Fruit fly (Drosophila melanogaster) whole organism, embryonic: ENCODE data around the gene CG1640.

Experiments used
- ATbp ChIP-seq: fragments of 200-800 bp; sonication (Bioruptor generic); optimal IDR thresholded peaks from 2 replicates; lab custom pipeline; 2017; ENCODE audit warnings: missing biosample characterization, mild to moderate bottlenecking, missing genetic modification characterization, missing genetic modification reagents
- Adf1 ChIP-seq: fragments of 200-800 bp; sonication (Bioruptor generic); IDR thresholded peaks from 2 replicates; pipeline ENCODE4 v1.3.6; 2022; ENCODE audit warnings: missing biosample characterization, missing genetic modification characterization
- Antp ChIP-seq: fragments of 200-800 bp; sonication (Bioruptor generic); optimal IDR thresholded peaks from 3 replicates; lab custom pipeline; 2016; ENCODE audit warnings: missing biosample characterization, missing genetic modification characterization
- Asciz ChIP-seq: fragments of 200-800 bp; sonication (Bioruptor generic); optimal IDR thresholded peaks from 2 replicates; lab custom pipeline; 2017; ENCODE audit warnings: missing biosample characterization, mild to moderate bottlenecking, missing genetic modification characterization, missing genetic modification reagents
- Atf3 ChIP-seq: fragments of 200-800 bp; sonication (Bioruptor generic); optimal IDR thresholded peaks from 3 replicates; lab custom pipeline; 2016; ENCODE audit warnings: missing biosample characterization, missing genetic modification characterization
- Awh ChIP-seq: fragments of 200-800 bp; sonication (Bioruptor generic); IDR thresholded peaks from 2 replicates; pipeline ENCODE4, ENCODE4 v1.3.6; 2022; ENCODE audit warnings: missing biosample characterization, missing genetic modification characterization
- BEAF-32 ChIP-seq: fragments of 200-800 bp; sonication (Bioruptor generic); optimal IDR thresholded peaks from 3 replicates; lab custom pipeline; 2017; ENCODE audit warnings: missing biosample characterization, missing genetic modification characterization, mild to moderate bottlenecking, moderate library complexity, missing genetic modification reagents
- CG12744 ChIP-seq: fragments of 200-800 bp; sonication (Bioruptor generic); optimal IDR thresholded peaks from 2 replicates; lab custom pipeline; 2016; ENCODE audit warnings: missing biosample characterization, missing genetic modification characterization
- CG13287 ChIP-seq: fragments of 200-800 bp; sonication (Bioruptor generic); IDR thresholded peaks from 2 replicates; pipeline ENCODE4 v1.3.6; 2022; ENCODE audit warnings: missing biosample characterization, missing genetic modification characterization; ENCODE audit not compliant: partially characterized antibody
- CG13894 ChIP-seq: fragments of 200-800 bp; sonication (Bioruptor generic); optimal IDR thresholded peaks from 3 replicates; lab custom pipeline; 2018; ENCODE audit warnings: missing biosample characterization, mild to moderate bottlenecking, missing genetic modification characterization, moderate library complexity
- CG1529 ChIP-seq: fragments of 200-800 bp; sonication (Bioruptor generic); optimal IDR thresholded peaks from 3 replicates; lab custom pipeline; 2018; ENCODE audit warnings: missing biosample characterization, missing genetic modification characterization
- CG33213 ChIP-seq: fragments of 200-800 bp; sonication (Bioruptor generic); optimal IDR thresholded peaks from 3 replicates; lab custom pipeline; 2016; ENCODE audit warnings: missing biosample characterization, missing genetic modification characterization
- CG3847 ChIP-seq: fragments of 200-800 bp; sonication (Bioruptor generic); IDR thresholded peaks from 2 replicates; pipeline ENCODE4 v1.3.6; 2022; ENCODE audit warnings: missing biosample characterization, missing genetic modification characterization
- CG42726 ChIP-seq: fragments of 200-800 bp; sonication (Bioruptor generic); IDR thresholded peaks from 2 replicates; pipeline ENCODE4 v1.3.6; 2022; ENCODE audit warnings: missing biosample characterization, missing genetic modification characterization; ENCODE audit not compliant: partially characterized antibody
- CG4730 ChIP-seq: fragments of 200-800 bp; sonication (Bioruptor generic); IDR thresholded peaks from 2 replicates; pipeline ENCODE4 v1.3.6; 2022; ENCODE audit warnings: missing biosample characterization, missing genetic modification characterization
- CG6254 ChIP-seq: fragments of 200-800 bp; sonication (Bioruptor generic); optimal IDR thresholded peaks from 3 replicates; lab custom pipeline; 2017; ENCODE audit warnings: mild to moderate bottlenecking, missing biosample characterization, missing genetic modification reagents, missing genetic modification characterization
- CG6791 ChIP-seq: fragments of 200-800 bp; sonication (Bioruptor generic); IDR thresholded peaks from 3 replicates; pipeline ENCODE4 v1.3.6; 2022; ENCODE audit warnings: missing biosample characterization, missing genetic modification characterization; ENCODE audit not compliant: partially characterized antibody
- CG6813 ChIP-seq: fragments of 200-800 bp; sonication (Bioruptor generic); optimal IDR thresholded peaks from 2 replicates; lab custom pipeline; 2017; ENCODE audit warnings: missing biosample characterization, missing genetic modification characterization, mild to moderate bottlenecking, moderate library complexity, missing genetic modification reagents
- CG6854 ChIP-seq: fragments of 200-800 bp; sonication (Bioruptor generic); optimal IDR thresholded peaks from 3 replicates; lab custom pipeline; 2017; ENCODE audit warnings: missing biosample characterization, mild to moderate bottlenecking, missing genetic modification characterization
- CG7372 ChIP-seq: fragments of 200-800 bp; sonication (Bioruptor generic); IDR thresholded peaks from 2 replicates; pipeline ENCODE4 v1.3.6; 2022; ENCODE audit warnings: missing biosample characterization, missing genetic modification characterization
- CG7963 ChIP-seq: fragments of 200-800 bp; sonication (Bioruptor generic); IDR thresholded peaks from 3 replicates; pipeline ENCODE4 v1.3.6; 2022; ENCODE audit warnings: missing biosample characterization, missing genetic modification characterization; ENCODE audit not compliant: partially characterized antibody
- CG9215 ChIP-seq: fragments of 200-800 bp; sonication (Bioruptor generic); IDR thresholded peaks from 2 replicates; pipeline ENCODE4 v1.3.6; 2022; ENCODE audit warnings: missing biosample characterization, missing genetic modification characterization
- CoRest ChIP-seq: fragments of 200-800 bp; sonication (Bioruptor generic); optimal IDR thresholded peaks from 3 replicates; lab custom pipeline; 2018; ENCODE audit warnings: missing biosample characterization, mild to moderate bottlenecking, missing genetic modification characterization, moderate library complexity
- D19B ChIP-seq: fragments of 200-800 bp; sonication (Bioruptor generic); optimal IDR thresholded peaks from 2 replicates; lab custom pipeline; 2017; ENCODE audit warnings: missing biosample characterization, mild to moderate bottlenecking, missing genetic modification characterization
- Dad ChIP-seq: fragments of 200-800 bp; sonication (Bioruptor generic); optimal IDR thresholded peaks from 3 replicates; lab custom pipeline; 2016; ENCODE audit warnings: missing biosample characterization, missing genetic modification characterization
- Dek ChIP-seq: fragments of 200-800 bp; sonication (Bioruptor generic); optimal IDR thresholded peaks from 3 replicates; lab custom pipeline; 2019; ENCODE audit warnings: missing biosample characterization, mild to moderate bottlenecking, missing genetic modification characterization, moderate library complexity
- Dp ChIP-seq: fragments of 200-800 bp; sonication (Bioruptor generic); optimal IDR thresholded peaks from 2 replicates; lab custom pipeline; 2018; ENCODE audit warnings: missing biosample characterization, mild to moderate bottlenecking, missing genetic modification characterization, moderate library complexity
- Eip74EF ChIP-seq, 2 experiments: fragments of 200-800 bp in 1 of 2; fragments of >200 bp in 1 of 2; sonication (Bioruptor generic) in 1 of 2; optimal IDR thresholded peaks; 2 replicates each; lab custom pipeline; 2017 to 2019; ENCODE audit warnings: missing biosample characterization in 2 of 2, missing genetic modification characterization in 2 of 2, mild to moderate bottlenecking in 1 of 2, moderate library complexity in 1 of 2
- MESR4 ChIP-seq: fragments of 200-800 bp; sonication (Bioruptor generic); optimal IDR thresholded peaks from 2 replicates; lab custom pipeline; 2018; ENCODE audit warnings: missing biosample characterization, mild to moderate bottlenecking, missing genetic modification characterization, moderate library complexity
- Meics ChIP-seq: fragments of 200-800 bp; sonication (Bioruptor generic); optimal IDR thresholded peaks from 2 replicates; lab custom pipeline; 2017; ENCODE audit warnings: missing biosample characterization, mild to moderate bottlenecking, missing genetic modification characterization
- NFAT ChIP-seq: fragments of 200-800 bp; sonication (Bioruptor generic); IDR thresholded peaks from 2 replicates; pipeline ENCODE4 v1.3.6; 2022; ENCODE audit warnings: missing biosample characterization, missing genetic modification characterization
- Pdp1 ChIP-seq, 2 experiments: fragments of 200-800 bp; sonication (Bioruptor generic); optimal IDR thresholded peaks; 3 replicates each; lab custom pipeline; 2016; ENCODE audit warnings: missing biosample characterization in 2 of 2, missing genetic modification characterization in 2 of 2, mild to moderate bottlenecking in 1 of 2, moderate library complexity in 1 of 2
- Scr ChIP-seq: fragments of 200-800 bp; sonication (Bioruptor generic); IDR thresholded peaks from 2 replicates; pipeline ENCODE4 v1.3.6; 2022; ENCODE audit warnings: missing biosample characterization, missing genetic modification characterization; ENCODE audit not compliant: partially characterized antibody
- Sin3A ChIP-seq: fragments of >200 bp; optimal IDR thresholded peaks from 2 replicates; lab custom pipeline; 2018
- bab2 ChIP-seq: fragments of 200-800 bp; sonication (Bioruptor generic); optimal IDR thresholded peaks from 2 replicates; lab custom pipeline; 2016; ENCODE audit warnings: missing biosample characterization, missing genetic modification characterization
- btn ChIP-seq: fragments of 200-800 bp; sonication (Bioruptor generic); optimal IDR thresholded peaks from 2 replicates; lab custom pipeline; 2016; ENCODE audit warnings: missing biosample characterization, missing genetic modification characterization
- cato ChIP-seq: fragments of 200-800 bp; sonication (Bioruptor generic); optimal IDR thresholded peaks from 2 replicates; lab custom pipeline; 2016; ENCODE audit warnings: missing biosample characterization, missing genetic modification characterization, borderline replicate concordance
- hbn ChIP-seq: fragments of 200-800 bp; sonication (Bioruptor generic); IDR thresholded peaks from 2 replicates; pipeline ENCODE4 v1.3.6; 2022; ENCODE audit warnings: missing biosample characterization, missing genetic modification characterization; ENCODE audit not compliant: partially characterized antibody
- inv ChIP-seq: fragments of 200-800 bp; sonication (Bioruptor generic); IDR thresholded peaks from 2 replicates; pipeline ENCODE4 v1.3.6; 2022; ENCODE audit warnings: missing biosample characterization, missing genetic modification characterization; ENCODE audit not compliant: partially characterized antibody
- jing ChIP-seq: fragments of 200-800 bp; sonication (Bioruptor generic); optimal IDR thresholded peaks from 2 replicates; lab custom pipeline; 2018; ENCODE audit warnings: missing biosample characterization, mild to moderate bottlenecking, missing genetic modification characterization
- kni ChIP-seq: fragments of 200-800 bp; sonication (Bioruptor generic); optimal IDR thresholded peaks from 3 replicates; lab custom pipeline; 2017; ENCODE audit warnings: mild to moderate bottlenecking, missing biosample characterization, missing genetic modification reagents, missing genetic modification characterization
- oc ChIP-seq: fragments of 200-800 bp; sonication (Bioruptor generic); optimal IDR thresholded peaks from 2 replicates; lab custom pipeline; 2018; ENCODE audit warnings: missing biosample characterization, mild to moderate bottlenecking, missing genetic modification characterization, moderate library complexity
- pfk ChIP-seq: fragments of 200-800 bp; sonication (Bioruptor generic); optimal IDR thresholded peaks from 2 replicates; lab custom pipeline; 2018; ENCODE audit warnings: missing biosample characterization, mild to moderate bottlenecking, missing genetic modification characterization, moderate library complexity
- seq ChIP-seq: fragments of 200-800 bp; sonication (Bioruptor generic); IDR thresholded peaks from 2 replicates; pipeline ENCODE4 v1.3.6; 2022; ENCODE audit warnings: missing biosample characterization, missing genetic modification characterization
- slbo ChIP-seq: fragments of 200-800 bp; sonication (Bioruptor generic); IDR thresholded peaks from 2 replicates; pipeline ENCODE4 v1.3.6; 2022; ENCODE audit warnings: missing biosample characterization, missing genetic modification characterization
- sob ChIP-seq: fragments of 200-800 bp; sonication (Bioruptor generic); IDR thresholded peaks from 2 replicates; pipeline ENCODE4 v1.3.6; 2022; ENCODE audit warnings: missing biosample characterization, missing genetic modification characterization
- tna ChIP-seq: fragments of 200-800 bp; sonication (Bioruptor generic); IDR thresholded peaks from 2 replicates; pipeline ENCODE4 v1.3.6; 2022; ENCODE audit warnings: missing biosample characterization, missing genetic modification characterization; ENCODE audit not compliant: partially characterized antibody
- trh ChIP-seq: fragments of 200-800 bp; sonication (Bioruptor generic); optimal IDR thresholded peaks from 2 replicates; lab custom pipeline; 2016; ENCODE audit warnings: missing biosample characterization, missing genetic modification characterization
- unc-4 ChIP-seq: fragments of 200-800 bp; sonication (Bioruptor generic); IDR thresholded peaks from 2 replicates; pipeline ENCODE4 v1.3.6; 2022; ENCODE audit warnings: missing biosample characterization, missing genetic modification characterization; ENCODE audit not compliant: partially characterized antibody
- yki ChIP-seq: fragments of >200 bp; optimal IDR thresholded peaks from 3 replicates; lab custom pipeline; 2018

The CG1640 gene

DNA sequence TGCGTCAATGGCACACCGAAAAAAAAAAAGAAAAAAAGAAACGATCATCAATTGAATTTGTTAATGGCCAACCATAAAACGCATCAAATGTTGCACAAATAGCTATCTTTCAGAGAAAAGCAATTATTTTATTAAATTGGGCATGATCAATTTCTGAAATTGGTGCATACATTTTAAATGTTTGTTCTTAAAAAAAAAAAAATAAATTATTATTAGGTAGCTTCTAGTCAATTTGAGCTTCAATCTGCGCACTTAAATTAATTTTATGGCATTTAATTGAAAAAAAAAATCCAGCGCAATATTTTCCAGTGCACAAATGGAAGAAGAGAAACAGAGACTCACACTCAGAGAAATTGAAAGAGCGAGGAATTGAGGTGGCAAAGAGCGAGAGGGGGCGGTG is 47.3 kb upstream of the CG1640 start:
- TF ChIP-seq CG13287 (no peak), cato (peak; percentile 28), CG13894 (tag; lab: Kevin White, UChicago) (no peak), tna (GFP tag; lab: Robert Waterston, UW) (no peak), CoRest (tag; lab: Kevin White, UChicago) (peak; percentile 69), seq (GFP tag; lab: Robert Waterston, UW) (peak; percentile 54), CG1529 (peak; percentile 1), Dp (GFP tag; lab: Kevin White, UChicago) (no peak), CG6254 (no peak), trh (GFP tag; lab: Kevin White, UChicago) (no peak), Meics (peak; percentile 66), bab2 (GFP tag; lab: Kevin White, UChicago) (peak; percentile 46), Pdp1 (GFP tag; optimal IDR thresholded peaks at IDR 0.05; lab: Kevin White, UChicago) (peak; percentile 37 to 50), Dad (GFP tag; lab: Kevin White, UChicago) (no peak), oc (tag; lab: Kevin White, UChicago) (peak; percentile 47), hbn (GFP tag; lab: Robert Waterston, UW) (no peak), CG7963 (GFP tag; lab: Robert Waterston, UW) (no peak), CG7372 (GFP tag; lab: Robert Waterston, UW) (no peak), yki (lab: Kevin White, UChicago) (no peak), Atf3 (peak; percentile 34), NFAT (0 out of 2 replicates have a peak, but pooled peaks have one; percentile 7), CG42726 (no peak), CG6813 (GFP tag; lab: Kevin White, UChicago) (no peak), jing (GFP tag; lab: Kevin White, UChicago) (no peak), Sin3A (lab: Kevin White, UChicago) (no peak), unc-4 (GFP tag; lab: Robert Waterston, UW) (no peak), sob (GFP tag; lab: Robert Waterston, UW) (peak; percentile 35; the same call in 1 of the 2 replicates), CG6854 (GFP tag; lab: Kevin White, UChicago) (no peak), inv (GFP tag; lab: Robert Waterston, UW) (no peak), slbo (GFP tag; lab: Robert Waterston, UW) (peak; percentile 70), CG33213 (GFP tag; lab: Kevin White, UChicago) (peak; percentile 62), Eip74EF (GFP tag; optimal IDR thresholded peaks at IDR 0.05; lab: Kevin White, UChicago) (peak in 1 of 2 experiments; percentile 24), D19B (GFP tag; lab: Kevin White, UChicago) (peak; percentile 42), Scr (no peak), CG9215 (GFP tag; lab: Robert Waterston, UW) (peak; percentile 62), MESR4 (GFP tag; lab: Kevin White, UChicago) (no peak), Asciz (GFP tag; lab: Kevin White, UChicago) (peak; percentile 52), Adf1 (GFP tag; lab: Robert Waterston, UW) (no peak), ATbp (GFP tag; lab: Kevin White, UChicago) (peak; percentile 34), Awh (GFP tag; lab: Robert Waterston, UW) (peak; percentile 25; the same call in 1 of the 2 replicates), CG3847 (GFP tag; lab: Robert Waterston, UW) (peak; percentile 47), kni (GFP tag; lab: Kevin White, UChicago) (no peak), Dek (peak; percentile 15), Antp (GFP tag; lab: Kevin White, UChicago) (peak; percentile 32), btn (peak; percentile 24), pfk (GFP tag; lab: Kevin White, UChicago) (no peak), CG12744 (GFP tag; lab: Kevin White, UChicago) (peak; percentile 54), CG4730 (GFP tag; lab: Robert Waterston, UW) (no peak), BEAF-32 (GFP tag; lab: Kevin White, UChicago) (no peak), CG6791 (no peak)
